Fruit fly (Drosophila melanogaster) whole organism, adult: ENCODE measurements around the gene anne.

Source experiments
- CG11617 ChIP-seq: fragments of 200-800 bp; sonication (Bioruptor generic); optimal IDR thresholded peaks from 2 replicates; lab custom pipeline; 2017; ENCODE audit warnings: mild to moderate bottlenecking, missing biosample characterization, missing genetic modification reagents, missing genetic modification characterization
- CG12768 ChIP-seq: fragments of 200-800 bp; sonication (Bioruptor generic); optimal IDR thresholded peaks from 2 replicates; lab custom pipeline; 2017; ENCODE audit warnings: missing biosample characterization, missing genetic modification characterization, mild to moderate bottlenecking, moderate library complexity, missing genetic modification reagents
- CG14711 ChIP-seq: fragments of 200-800 bp; sonication (Bioruptor generic); optimal IDR thresholded peaks from 2 replicates; lab custom pipeline; 2018; ENCODE audit warnings: missing biosample characterization, mild to moderate bottlenecking, missing genetic modification characterization, moderate library complexity
- CG1620 ChIP-seq: fragments of 200-800 bp; sonication (Bioruptor generic); optimal IDR thresholded peaks from 2 replicates; lab custom pipeline; 2016; ENCODE audit warnings: missing biosample characterization, missing genetic modification characterization
- CG33017 ChIP-seq: fragments of 200-800 bp; sonication (Bioruptor generic); optimal IDR thresholded peaks from 2 replicates; lab custom pipeline; 2018; ENCODE audit warnings: missing biosample characterization, mild to moderate bottlenecking, missing genetic modification characterization, moderate library complexity
- CG5204 ChIP-seq: fragments of 200-800 bp; sonication (Bioruptor generic); optimal IDR thresholded peaks from 2 replicates; lab custom pipeline; 2016; ENCODE audit warnings: missing biosample characterization, missing genetic modification characterization
- CG7045 ChIP-seq: fragments of 200-800 bp; sonication (Bioruptor generic); optimal IDR thresholded peaks from 2 replicates; lab custom pipeline; 2017; ENCODE audit warnings: missing biosample characterization, mild to moderate bottlenecking, missing genetic modification characterization
- CG7101 ChIP-seq: fragments of 200-800 bp; sonication (Bioruptor generic); optimal IDR thresholded peaks from 2 replicates; lab custom pipeline; 2018; ENCODE audit warnings: missing biosample characterization, mild to moderate bottlenecking, missing genetic modification characterization, moderate library complexity
- Clk ChIP-seq: fragments of 200-800 bp; sonication (Bioruptor generic); optimal IDR thresholded peaks from 2 replicates; lab custom pipeline; 2017; ENCODE audit warnings: missing biosample characterization, missing genetic modification characterization
- Hr96 ChIP-seq: fragments of 200-800 bp; sonication (Bioruptor generic); optimal IDR thresholded peaks from 2 replicates; lab custom pipeline; 2016; ENCODE audit warnings: missing biosample characterization, missing genetic modification characterization
- Mnt ChIP-seq: fragments of 200-800 bp; sonication (Bioruptor generic); optimal IDR thresholded peaks from 2 replicates; lab custom pipeline; 2016; ENCODE audit warnings: missing biosample characterization, mild to moderate bottlenecking, missing genetic modification characterization
- bab1 ChIP-seq: fragments of 200-800 bp; sonication (Bioruptor generic); optimal IDR thresholded peaks from 3 replicates; lab custom pipeline; 2019; ENCODE audit warnings: missing biosample characterization, mild to moderate bottlenecking, missing genetic modification characterization, moderate library complexity
- cic ChIP-seq: fragments of 200-800 bp; sonication (Bioruptor generic); optimal IDR thresholded peaks from 2 replicates; lab custom pipeline; 2017; ENCODE audit warnings: missing biosample characterization, mild to moderate bottlenecking, missing genetic modification characterization, moderate library complexity
- cnc ChIP-seq, 2 experiments: fragments of >200 bp; optimal IDR thresholded peaks; 2 replicates each; lab custom pipeline; 2017
- kay ChIP-seq: fragments of 200-800 bp; sonication (Bioruptor generic); peaks from one replicate; lab custom pipeline; 2016; ENCODE audit warnings: missing biosample characterization, missing genetic modification characterization, borderline replicate concordance
- ovo ChIP-seq: fragments of 200-800 bp; sonication (Bioruptor generic); optimal IDR thresholded peaks from 2 replicates; lab custom pipeline; 2016; ENCODE audit warnings: missing biosample characterization, missing genetic modification characterization
- pad ChIP-seq: fragments of 200-800 bp; sonication (Bioruptor generic); optimal IDR thresholded peaks from 3 replicates; lab custom pipeline; 2017; ENCODE audit warnings: missing biosample characterization, missing genetic modification characterization, mild to moderate bottlenecking, moderate library complexity, missing genetic modification reagents
- tj ChIP-seq: fragments of 200-800 bp; sonication (Bioruptor generic); optimal IDR thresholded peaks from 3 replicates; lab custom pipeline; 2017; ENCODE audit warnings: missing biosample characterization, mild to moderate bottlenecking, missing genetic modification characterization, moderate library complexity
- toe ChIP-seq: fragments of 200-800 bp; sonication (Bioruptor generic); optimal IDR thresholded peaks from 2 replicates; lab custom pipeline; 2016; ENCODE audit warnings: missing biosample characterization, missing genetic modification characterization

Gene anne

DNA sequence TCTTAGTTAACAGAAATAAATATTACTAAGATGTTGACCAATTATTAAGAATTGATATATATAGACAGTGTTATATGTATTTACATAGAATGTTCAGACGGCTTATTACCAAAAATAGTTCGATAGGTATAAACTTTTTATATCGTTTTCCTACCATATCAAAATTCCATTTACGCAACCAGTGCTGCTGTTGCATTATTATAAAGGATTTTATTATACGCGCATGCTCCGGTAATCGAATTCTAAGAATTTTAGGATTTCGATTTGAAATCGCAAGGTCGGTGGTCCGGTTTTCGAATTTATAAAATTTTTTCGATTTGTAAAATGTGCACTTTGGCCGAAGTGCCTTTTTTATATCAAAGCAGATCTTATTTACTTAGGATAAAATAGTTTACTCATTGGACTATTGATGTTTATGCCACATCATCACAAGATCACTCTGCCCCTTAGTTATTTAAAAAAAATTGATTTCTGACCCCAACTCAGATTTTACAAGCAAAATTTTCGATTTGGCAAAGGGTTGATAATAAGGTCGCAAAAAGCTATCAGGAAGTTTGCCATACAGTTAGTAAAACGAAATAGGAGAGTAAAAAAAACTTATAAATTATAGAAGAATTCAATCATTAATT, 2.3 kb upstream of the anne start, which contains the start of gene Ank:
Gene Ank, minus strand, starts transcription at position 206 of the 629 bp plus-strand sequence.
- TF ChIP-seq toe (GFP tag; lab: Kevin White, UChicago) (no peak), kay (GFP tag; lab: Kevin White, UChicago) (peak; percentile 66), CG7101 (tag; lab: Kevin White, UChicago) (no peak), CG5204 (GFP tag; lab: Kevin White, UChicago) (peak; percentile 9), tj (GFP tag; lab: Kevin White, UChicago) (peak; percentile 24), CG12768 (GFP tag; lab: Kevin White, UChicago) (peak; percentile 4)

DNA sequence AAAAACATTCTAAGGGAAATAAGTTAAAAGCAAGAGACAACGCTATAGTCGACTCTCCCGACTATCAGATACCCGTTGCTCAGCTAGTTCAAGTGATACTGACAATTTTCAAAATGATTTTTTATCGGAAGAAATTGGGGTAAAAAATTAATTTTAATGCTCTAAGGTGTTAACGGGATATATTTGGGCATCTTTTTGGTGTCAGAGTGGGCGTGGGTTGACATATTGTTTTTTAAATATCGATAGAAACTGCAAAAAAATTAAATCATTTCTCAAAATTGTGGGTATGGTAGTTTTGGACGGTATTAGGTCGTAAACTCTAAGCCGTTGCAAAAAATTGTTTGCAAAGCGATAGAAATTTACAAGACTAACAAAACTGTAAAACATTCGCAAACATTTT, 1.5 kb upstream of the anne start:
- TF ChIP-seq toe (GFP tag; lab: Kevin White, UChicago): no peak
- TF ChIP-seq CG5204 (GFP tag; lab: Kevin White, UChicago): no peak
- no peak for TF ChIP-seq CG33017 (tag; lab: Kevin White, UChicago)
- TF ChIP-seq CG7101 (tag; lab: Kevin White, UChicago): no peak
- no peak for TF ChIP-seq bab1
- TF ChIP-seq Mnt (GFP tag; lab: Kevin White, UChicago): no peak

dm6 chr4:130990-131389, 1.0 kb upstream of the anne start:
- TF ChIP-seq CG33017 (tag; lab: Kevin White, UChicago) (no peak), CG11617 (GFP tag; lab: Kevin White, UChicago) (no peak), CG7045 (GFP tag; lab: Kevin White, UChicago) (no peak), cic (no peak), CG12768 (GFP tag; lab: Kevin White, UChicago) (no peak), pad (GFP tag; lab: Kevin White, UChicago) (no peak), ovo (GFP tag; lab: Kevin White, UChicago) (no peak), CG7101 (tag; lab: Kevin White, UChicago) (no peak), CG1620 (no peak), kay (GFP tag; lab: Kevin White, UChicago) (no peak)

dm6 chr4:135953-136352, 3.9 kb downstream of the anne start:
- no peak for TF ChIP-seq Clk (GFP tag; lab: Kevin White, UChicago)
- no peak for TF ChIP-seq Mnt (GFP tag; lab: Kevin White, UChicago)
- TF ChIP-seq cic: peak; percentile 19
- TF ChIP-seq CG12768 (GFP tag; lab: Kevin White, UChicago): no peak
- no peak for TF ChIP-seq bab1
- no peak for TF ChIP-seq CG5204 (GFP tag; lab: Kevin White, UChicago)
- TF ChIP-seq tj (GFP tag; lab: Kevin White, UChicago): peak; percentile 23
- TF ChIP-seq pad (GFP tag; lab: Kevin White, UChicago): no peak
- TF ChIP-seq cnc (optimal IDR thresholded peaks at IDR 0.05; lab: Kevin White, UChicago): no peak
- no peak for TF ChIP-seq CG7045 (GFP tag; lab: Kevin White, UChicago)

DNA sequence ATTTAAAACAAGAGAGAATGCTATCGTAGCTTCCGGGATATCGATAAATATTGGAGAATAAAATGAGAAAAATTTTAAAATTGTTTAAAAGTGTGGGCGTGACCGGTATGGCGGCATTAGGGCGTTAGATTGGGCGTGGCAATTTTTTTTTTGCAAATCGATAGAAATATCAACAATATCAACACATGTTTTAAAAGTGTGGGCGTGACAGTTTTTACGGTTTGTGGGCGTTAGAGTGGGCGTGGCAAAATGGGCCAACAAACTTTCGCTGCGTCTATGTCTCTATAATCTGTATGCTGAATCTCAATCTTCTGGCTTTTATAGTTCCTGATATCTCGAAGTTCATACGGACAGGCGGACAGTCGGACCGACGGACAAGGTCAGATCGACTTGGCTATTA, 17.1 kb downstream of the anne start:
- TF ChIP-seq Mnt (GFP tag; lab: Kevin White, UChicago): no peak
- no peak for TF ChIP-seq cnc (optimal IDR thresholded peaks at IDR 0.05; lab: Kevin White, UChicago)
- TF ChIP-seq ovo (GFP tag; lab: Kevin White, UChicago): no peak

DNA sequence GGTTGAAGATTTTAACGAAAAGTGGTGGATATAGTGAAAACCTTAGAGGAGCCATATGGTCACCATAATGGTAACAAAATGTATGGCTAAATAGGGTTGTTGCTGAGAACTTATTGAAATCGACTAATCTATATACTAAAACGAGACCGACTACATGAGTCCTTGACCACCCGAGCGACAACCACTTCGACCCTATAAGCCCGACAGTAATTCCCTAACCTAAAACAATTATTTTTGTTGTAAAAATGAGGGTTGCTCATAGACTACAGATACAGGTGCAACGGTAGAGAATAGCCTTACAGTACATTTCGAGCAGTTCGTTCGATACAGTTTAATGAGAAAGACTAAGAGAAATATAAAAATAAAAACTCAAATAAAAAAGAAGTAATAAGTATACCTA, 18.4 kb downstream of the anne start, which contains the start of gene CG32006:
Gene CG32006, plus strand, starts transcription at position 312 of the 400 bp plus-strand sequence.
- TF ChIP-seq CG12768 (GFP tag; lab: Kevin White, UChicago) (no peak), kay (GFP tag; lab: Kevin White, UChicago) (no peak), Mnt (GFP tag; lab: Kevin White, UChicago) (no peak), pad (GFP tag; lab: Kevin White, UChicago) (no peak), toe (GFP tag; lab: Kevin White, UChicago) (no peak), cic (no peak), CG7101 (tag; lab: Kevin White, UChicago) (no peak), CG11617 (GFP tag; lab: Kevin White, UChicago) (no peak), cnc (optimal IDR thresholded peaks at IDR 0.05; lab: Kevin White, UChicago) (no peak)

dm6 chr4:155977-156376, 24.0 kb downstream of the anne start, which contains the start of gene CG31997:
TSS of gene CG31997 (minus strand) at chr4:156060.
- TF ChIP-seq bab1 (no peak), pad (GFP tag; lab: Kevin White, UChicago) (peak; percentile 47), CG7045 (GFP tag; lab: Kevin White, UChicago) (no peak), CG11617 (GFP tag; lab: Kevin White, UChicago) (no peak), CG33017 (tag; lab: Kevin White, UChicago) (no peak), cic (no peak), Hr96 (GFP tag; lab: Kevin White, UChicago) (no peak), CG14711 (tag; lab: Kevin White, UChicago) (no peak), Mnt (GFP tag; lab: Kevin White, UChicago) (no peak), CG5204 (GFP tag; lab: Kevin White, UChicago) (no peak), Clk (GFP tag; lab: Kevin White, UChicago) (no peak), CG1620 (no peak), kay (GFP tag; lab: Kevin White, UChicago) (peak; percentile 16), tj (GFP tag; lab: Kevin White, UChicago) (no peak), cnc (optimal IDR thresholded peaks at IDR 0.05; lab: Kevin White, UChicago) (no peak)
